Fruit fly (Drosophila melanogaster) whole organism, embryonic: Measurements from ENCODE around the gene Mitf.

Experiments used
- Aef1 ChIP-seq: fragments of 200-800 bp; sonication (Bioruptor generic); IDR thresholded peaks from 3 replicates; pipeline ENCODE4 v1.3.6; 2022; ENCODE audit warnings: missing biosample characterization, missing genetic modification characterization
- B-H1 ChIP-seq: fragments of 200-800 bp; sonication (Bioruptor generic); IDR thresholded peaks from 3 replicates; pipeline ENCODE4 v1.3.6; 2022; ENCODE audit warnings: missing biosample characterization, missing genetic modification characterization
- C15 ChIP-seq: fragments of 200-800 bp; sonication (Bioruptor generic); IDR thresholded peaks from 3 replicates; pipeline ENCODE4 v1.3.6; 2022; ENCODE audit warnings: missing biosample characterization, missing genetic modification characterization
- CG1024 ChIP-seq: fragments of 200-800 bp; sonication (Bioruptor generic); IDR thresholded peaks from 2 replicates; pipeline ENCODE4 v1.3.6; 2022; ENCODE audit warnings: missing biosample characterization, missing genetic modification characterization
- CG10274 ChIP-seq: fragments of 200-800 bp; sonication (Bioruptor generic); optimal IDR thresholded peaks from 3 replicates; lab custom pipeline; 2017; ENCODE audit warnings: missing biosample characterization, mild to moderate bottlenecking, missing genetic modification characterization
- CG10366 ChIP-seq: fragments of 200-800 bp; sonication (Bioruptor generic); IDR thresholded peaks from 2 replicates; pipeline ENCODE4 v1.3.6; 2022; ENCODE audit warnings: missing biosample characterization, missing genetic modification characterization
- CG12391 ChIP-seq: fragments of 200-800 bp; sonication (Bioruptor generic); optimal IDR thresholded peaks from 3 replicates; lab custom pipeline; 2018; ENCODE audit warnings: missing biosample characterization, mild to moderate bottlenecking, missing genetic modification characterization, moderate library complexity
- CG12769 ChIP-seq: fragments of 200-800 bp; sonication (Bioruptor generic); optimal IDR thresholded peaks from 2 replicates; lab custom pipeline; 2019; ENCODE audit warnings: missing biosample characterization, mild to moderate bottlenecking, missing genetic modification characterization, moderate library complexity
- CG13424 ChIP-seq: fragments of 200-800 bp; sonication (Bioruptor generic); optimal IDR thresholded peaks from 2 replicates; lab custom pipeline; 2019; ENCODE audit warnings: missing biosample characterization, mild to moderate bottlenecking, missing genetic modification characterization, moderate library complexity
- CG1529 ChIP-seq: fragments of 200-800 bp; sonication (Bioruptor generic); optimal IDR thresholded peaks from 3 replicates; lab custom pipeline; 2018; ENCODE audit warnings: missing biosample characterization, missing genetic modification characterization
- CG15601 ChIP-seq: fragments of 200-800 bp; sonication (Bioruptor generic); optimal IDR thresholded peaks from 3 replicates; lab custom pipeline; 2019; ENCODE audit warnings: missing biosample characterization, mild to moderate bottlenecking, missing genetic modification characterization, moderate library complexity
- CG17612 ChIP-seq: fragments of 200-800 bp; sonication (Bioruptor generic); IDR thresholded peaks from 2 replicates; pipeline ENCODE4 v1.3.6; 2022; ENCODE audit warnings: missing biosample characterization, missing genetic modification characterization
- CG17802 ChIP-seq: fragments of 200-800 bp; sonication (Bioruptor generic); optimal IDR thresholded peaks from 2 replicates; lab custom pipeline; 2018; ENCODE audit warnings: missing biosample characterization, mild to moderate bottlenecking, missing genetic modification characterization, moderate library complexity
- CG30431 ChIP-seq: fragments of 200-800 bp; sonication (Bioruptor generic); optimal IDR thresholded peaks from 2 replicates; lab custom pipeline; 2017; ENCODE audit warnings: missing biosample characterization, missing genetic modification characterization
- CG4282 ChIP-seq: fragments of 200-800 bp; sonication (Bioruptor generic); optimal IDR thresholded peaks from 2 replicates; lab custom pipeline; 2016; ENCODE audit warnings: missing biosample characterization, missing genetic modification characterization
- CG6765 ChIP-seq: fragments of 200-800 bp; sonication (Bioruptor generic); optimal IDR thresholded peaks from 3 replicates; lab custom pipeline; 2017; ENCODE audit warnings: missing biosample characterization, mild to moderate bottlenecking, missing genetic modification characterization
- CG7556 ChIP-seq: fragments of 200-800 bp; sonication (Bioruptor generic); optimal IDR thresholded peaks from 2 replicates; lab custom pipeline; 2017; ENCODE audit warnings: missing biosample characterization, mild to moderate bottlenecking, missing genetic modification characterization
- CG8944 ChIP-seq: fragments of 200-800 bp; sonication (Bioruptor generic); optimal IDR thresholded peaks from 3 replicates; lab custom pipeline; 2016; ENCODE audit warnings: missing biosample characterization, missing genetic modification characterization
- CG9437 ChIP-seq: fragments of 200-800 bp; sonication (Bioruptor generic); optimal IDR thresholded peaks from 2 replicates; lab custom pipeline; 2018; ENCODE audit warnings: missing biosample characterization, mild to moderate bottlenecking, missing genetic modification characterization
- Dll ChIP-seq: fragments of 200-800 bp; sonication (Bioruptor generic); IDR thresholded peaks from 4 replicates; pipeline ENCODE4 v1.3.6; 2022; ENCODE audit warnings: missing biosample characterization, missing genetic modification characterization; ENCODE audit not compliant: partially characterized antibody
- Fer1 ChIP-seq: fragments of 200-800 bp; sonication (Bioruptor generic); optimal IDR thresholded peaks from 2 replicates; lab custom pipeline; 2017; ENCODE audit warnings: missing biosample characterization, mild to moderate bottlenecking, missing genetic modification characterization
- HLH3B ChIP-seq: fragments of 200-800 bp; sonication (Bioruptor generic); IDR thresholded peaks from 2 replicates; pipeline ENCODE4 v1.3.6; 2022; ENCODE audit warnings: missing biosample characterization, missing genetic modification characterization
- HmgZ ChIP-seq: fragments of 200-800 bp; sonication (Bioruptor generic); optimal IDR thresholded peaks from 2 replicates; lab custom pipeline; 2018; ENCODE audit warnings: missing biosample characterization, mild to moderate bottlenecking, missing genetic modification characterization
- Lhr ChIP-seq: fragments of 200-800 bp; sonication (Bioruptor generic); optimal IDR thresholded peaks from 3 replicates; lab custom pipeline; 2017; ENCODE audit warnings: mild to moderate bottlenecking, missing biosample characterization, missing genetic modification reagents, missing genetic modification characterization
- MTF-1 ChIP-seq: fragments of 200-800 bp; sonication (Bioruptor generic); optimal IDR thresholded peaks from 2 replicates; lab custom pipeline; 2018; ENCODE audit warnings: missing biosample characterization, mild to moderate bottlenecking, missing genetic modification characterization, borderline replicate concordance
- Meics ChIP-seq: fragments of 200-800 bp; sonication (Bioruptor generic); optimal IDR thresholded peaks from 2 replicates; lab custom pipeline; 2017; ENCODE audit warnings: missing biosample characterization, mild to moderate bottlenecking, missing genetic modification characterization
- Mrtf ChIP-seq: fragments of 200-800 bp; sonication (Bioruptor generic); IDR thresholded peaks from 3 replicates; pipeline ENCODE4 v1.3.6; 2022; ENCODE audit warnings: missing biosample characterization, missing genetic modification characterization
- NC2β ChIP-seq: fragments of 200-800 bp; sonication (Bioruptor generic); optimal IDR thresholded peaks from 2 replicates; lab custom pipeline; 2016; ENCODE audit warnings: missing biosample characterization, missing genetic modification characterization
- Sin3A ChIP-seq: fragments of >200 bp; optimal IDR thresholded peaks from 2 replicates; lab custom pipeline; 2018
- Sry-β ChIP-seq: fragments of 200-800 bp; sonication (Bioruptor generic); optimal IDR thresholded peaks from 2 replicates; lab custom pipeline; 2018; ENCODE audit warnings: missing biosample characterization, mild to moderate bottlenecking, missing genetic modification characterization, moderate library complexity
- Usf ChIP-seq: fragments of 200-800 bp; sonication (Bioruptor generic); optimal IDR thresholded peaks from 2 replicates; lab custom pipeline; 2017; ENCODE audit warnings: missing genotype, missing biosample characterization, missing genetic modification characterization
- Vsx1 ChIP-seq: fragments of 200-800 bp; sonication (Bioruptor generic); optimal IDR thresholded peaks from 2 replicates; lab custom pipeline; 2017; ENCODE audit warnings: missing biosample characterization, mild to moderate bottlenecking, missing genetic modification characterization, missing genetic modification reagents
- al ChIP-seq: fragments of 200-800 bp; sonication (Bioruptor generic); IDR thresholded peaks from 2 replicates; pipeline ENCODE4 v1.3.6; 2022; ENCODE audit warnings: missing biosample characterization, missing genetic modification characterization
- ap ChIP-seq: fragments of 200-800 bp; sonication (Bioruptor generic); IDR thresholded peaks from 2 replicates; pipeline ENCODE4 v1.3.6; 2022; ENCODE audit warnings: missing biosample characterization, missing genetic modification characterization
- ato ChIP-seq: fragments of 200-800 bp; sonication (Bioruptor generic); IDR thresholded peaks from 2 replicates; pipeline ENCODE4 v1.3.6; 2022; ENCODE audit warnings: missing biosample characterization, missing genetic modification characterization; ENCODE audit not compliant: partially characterized antibody
- chif ChIP-seq, 2 experiments: fragments of 200-800 bp; sonication (Bioruptor generic); optimal IDR thresholded peaks; 3 replicates each; lab custom pipeline; 2016; ENCODE audit warnings: missing biosample characterization in 2 of 2, missing genetic modification characterization in 2 of 2
- cwo ChIP-seq: fragments of 200-800 bp; sonication (Bioruptor generic); optimal IDR thresholded peaks from 3 replicates; lab custom pipeline; 2017; ENCODE audit warnings: missing biosample characterization, missing genetic modification characterization, mild to moderate bottlenecking, moderate library complexity, missing genetic modification reagents
- dm ChIP-seq: fragments of 200-800 bp; sonication (Bioruptor generic); optimal IDR thresholded peaks from 3 replicates; lab custom pipeline; 2016; ENCODE audit warnings: missing biosample characterization, missing genetic modification characterization
- dpn ChIP-seq, 2 experiments: fragments of 200-800 bp; sonication (Bioruptor generic); optimal IDR thresholded peaks; 3 replicates each; lab custom pipeline; 2016; ENCODE audit warnings: missing biosample characterization in 2 of 2, missing genetic modification characterization in 2 of 2
- eyg ChIP-seq: fragments of 200-800 bp; sonication (Bioruptor generic); optimal IDR thresholded peaks from 3 replicates; lab custom pipeline; 2016; ENCODE audit warnings: missing biosample characterization, missing genetic modification characterization
- fu2 ChIP-seq: fragments of 200-800 bp; sonication (Bioruptor generic); optimal IDR thresholded peaks from 2 replicates; lab custom pipeline; 2016; ENCODE audit warnings: missing biosample characterization, missing genetic modification characterization
- ind ChIP-seq: fragments of 200-800 bp; sonication (Bioruptor generic); optimal IDR thresholded peaks from 3 replicates; lab custom pipeline; 2016; ENCODE audit warnings: missing biosample characterization, missing genetic modification characterization
- lab ChIP-seq: fragments of 200-800 bp; sonication (Bioruptor generic); optimal IDR thresholded peaks from 3 replicates; lab custom pipeline; 2017; ENCODE audit warnings: missing biosample characterization, missing genetic modification characterization, mild to moderate bottlenecking, moderate library complexity, missing genetic modification reagents
- lov ChIP-seq, 2 experiments: fragments of 200-800 bp in 1 of 2; fragments of >200 bp in 1 of 2; sonication (Bioruptor generic) in 1 of 2; IDR thresholded peaks in 1 of 2; optimal IDR thresholded peaks in 1 of 2; 2 replicates in 1 of 2; 3 replicates in 1 of 2; pipeline versions ENCODE4 v1.3.6 to Lab custom; 2017 to 2022; ENCODE audit warnings: missing biosample characterization in 1 of 2, missing genetic modification characterization in 1 of 2
- luna ChIP-seq: fragments of 200-800 bp; sonication (Bioruptor generic); optimal IDR thresholded peaks from 2 replicates; lab custom pipeline; 2016; ENCODE audit warnings: missing biosample characterization, missing genetic modification characterization
- nmo ChIP-seq: fragments of 200-800 bp; sonication (Bioruptor generic); optimal IDR thresholded peaks from 2 replicates; lab custom pipeline; 2018; ENCODE audit warnings: missing biosample characterization, mild to moderate bottlenecking, missing genetic modification characterization, moderate library complexity
- p53 ChIP-seq: fragments of 200-800 bp; sonication (Bioruptor generic); optimal IDR thresholded peaks from 2 replicates; lab custom pipeline; 2016; ENCODE audit warnings: missing biosample characterization, missing genetic modification characterization
- pita ChIP-seq: fragments of 200-800 bp; sonication (Bioruptor generic); optimal IDR thresholded peaks from 2 replicates; lab custom pipeline; 2017; ENCODE audit warnings: missing biosample characterization, mild to moderate bottlenecking, missing genetic modification characterization
- ssp ChIP-seq: fragments of 200-800 bp; sonication (Bioruptor generic); IDR thresholded peaks from 2 replicates; pipeline ENCODE4 v1.3.6; 2022; ENCODE audit warnings: missing biosample characterization, missing genetic modification characterization
- ttk ChIP-seq: fragments of 200-800 bp; sonication (Bioruptor generic); IDR thresholded peaks from 2 replicates; pipeline ENCODE4 v2.1.2; 2022; ENCODE audit warnings: missing biosample characterization, missing genetic modification characterization
- usp ChIP-seq: fragments of >200 bp; optimal IDR thresholded peaks from 2 replicates; lab custom pipeline; 2017; ENCODE audit warnings: missing biosample characterization, missing genetic modification characterization
- zfh1 ChIP-seq: fragments of 200-800 bp; sonication (Bioruptor generic); IDR thresholded peaks from 3 replicates; pipeline ENCODE4 v1.3.6; 2022; ENCODE audit warnings: missing biosample characterization, missing genetic modification characterization

The Mitf gene

dm6 chr4:1230564-1230964, 31.9 kb downstream of the Mitf start, which contains the start of the genes Dyrk3 and Cadps (continued):
- TF ChIP-seq zfh1 (GFP tag; lab: Robert Waterston, UW) (no peak), CG1024 (GFP tag; lab: Robert Waterston, UW) (peak; percentile 99), Sin3A (lab: Kevin White, UChicago) (no peak), Fer1 (GFP tag; lab: Kevin White, UChicago) (no peak), HmgZ (tag; lab: Kevin White, UChicago) (peak; percentile 35), B-H1 (no peak), dpn (GFP tag; optimal IDR thresholded peaks at IDR 0.05; lab: Kevin White, UChicago) (no peak), eyg (no peak), Usf (GFP tag; lab: Kevin White, UChicago) (no peak), ssp (GFP tag; lab: Robert Waterston, UW) (peak; percentile 99), ttk (GFP tag; lab: Robert Waterston, UW) (no peak), Aef1 (GFP tag; lab: Robert Waterston, UW) (no peak), Sry-β (GFP tag; lab: Kevin White, UChicago) (no peak), ind (GFP tag; lab: Kevin White, UChicago) (no peak), Vsx1 (GFP tag; lab: Kevin White, UChicago) (no peak), p53 (GFP tag; lab: Kevin White, UChicago) (no peak), CG15601 (tag; lab: Kevin White, UChicago) (no peak), al (GFP tag; lab: Robert Waterston, UW) (no peak), CG13424 (peak; percentile 17), nmo (no peak), luna (GFP tag; lab: Kevin White, UChicago) (no peak), C15 (no peak), CG12391 (tag; lab: Kevin White, UChicago) (no peak), MTF-1 (GFP tag; lab: Kevin White, UChicago) (no peak), Dll (GFP tag; lab: Robert Waterston, UW) (no peak), CG9437 (GFP tag; lab: Kevin White, UChicago) (no peak), CG8944 (GFP tag; lab: Kevin White, UChicago) (no peak), Meics (GFP tag; lab: Kevin White, UChicago) (no peak), HLH3B (GFP tag; lab: Robert Waterston, UW) (no peak), CG6765 (GFP tag; lab: Kevin White, UChicago) (no peak), CG10366 (GFP tag; lab: Robert Waterston, UW) (no peak), lab (no peak), chif (GFP tag; optimal IDR thresholded peaks at IDR 0.05; lab: Kevin White, UChicago) (no peak), CG17802 (tag; lab: Kevin White, UChicago) (peak; percentile 97), cwo (GFP tag; lab: Kevin White, UChicago) (no peak), CG7556 (GFP tag; lab: Kevin White, UChicago) (no peak), CG17612 (GFP tag; lab: Robert Waterston, UW) (no peak), usp (no peak), CG4282 (GFP tag; lab: Kevin White, UChicago) (no peak), dm (GFP tag; lab: Kevin White, UChicago) (peak; percentile 85), ap (GFP tag; lab: Robert Waterston, UW) (no peak), CG10274 (GFP tag; lab: Kevin White, UChicago) (no peak), NC2β (GFP tag; lab: Kevin White, UChicago) (no peak), Mrtf (GFP tag; lab: Robert Waterston, UW) (no peak), CG12769 (no peak), CG30431 (no peak), ato (GFP tag; lab: Robert Waterston, UW) (no peak), fu2 (GFP tag; lab: Kevin White, UChicago) (no peak), lov (optimal IDR thresholded peaks at IDR 0.05; lab: Kevin White, UChicago) (no peak), lov (GFP tag; IDR thresholded peaks at IDR 0.05; lab: Robert Waterston, UW) (no peak), pita (no peak), CG1529 (no peak), Lhr (GFP tag; lab: Kevin White, UChicago) (peak; percentile 57)
